Worm (Caenorhabditis elegans): ENCODE data around the gene eppl-1.
"Not testable (repeated sequence)": the region's sequence is repeated elsewhere in the genome, so short reads cannot be mapped to it uniquely, and the experiment has no call there.

eppl-1 gene

DNA sequence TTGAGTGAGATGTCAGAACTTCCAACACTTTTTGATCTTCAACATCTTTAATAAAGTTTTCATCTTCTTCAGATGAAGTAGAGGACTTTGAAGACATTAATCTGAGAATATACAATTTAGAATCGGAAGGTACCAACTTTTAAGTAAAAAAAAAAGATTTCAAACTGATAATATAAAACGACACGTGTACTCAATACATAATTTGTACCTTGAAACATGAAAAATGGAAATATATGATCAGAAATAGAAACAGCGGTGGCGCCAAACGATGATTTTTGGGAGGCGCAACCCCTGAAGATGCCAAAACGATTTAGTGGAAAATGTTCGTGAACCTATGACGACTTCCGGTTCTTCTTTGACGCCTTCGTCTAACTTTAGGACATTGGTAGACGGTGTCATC, 20.9 kb upstream of the eppl-1 start, which contains the start of gene oat-1:
Gene oat-1, minus strand, starts transcription at position 101 of the 400 bp plus-strand sequence.
- TF ChIP-seq lin-40 (tag; optimal IDR thresholded peaks at IDR 0.05) (no peak), nhr-90 (tag; optimal IDR thresholded peaks at IDR 0.05) (no peak)

- 0 out of 2 replicates have a peak, but pooled peaks have one; percentile 42 for TF ChIP-seq dox-1 (GFP tag; IDR thresholded peaks at IDR 0.05)
- TF ChIP-seq hsf-1 (GFP tag; IDR thresholded peaks at IDR 0.05) = peak; percentile 95
- TF ChIP-seq F33H1.4 (GFP tag; IDR thresholded peaks at IDR 0.05) = peak; percentile 52
Observed at ce11 chrIV:8470206-8470605, 18.6 kb upstream of the eppl-1 start.

- TF ChIP-seq Y79H2A.3 (GFP tag; conservative IDR thresholded peaks at IDR 0.05) (peak; percentile 78), cebp-2 (GFP tag; IDR thresholded peaks at IDR 0.05) (0 out of 2 replicates have a peak, but pooled peaks have one; percentile 19), F33H1.4 (GFP tag; IDR thresholded peaks at IDR 0.05) (peak; percentile 27), dox-1 (GFP tag; IDR thresholded peaks at IDR 0.05) (peak; percentile 94), ztf-25 (GFP tag; IDR thresholded peaks at IDR 0.05) (peak; percentile 57; the same call in 1 of the 2 replicates), rcor-1 (GFP tag; IDR thresholded peaks at IDR 0.05) (peak; percentile 83), F39B2.1 (GFP tag; IDR thresholded peaks at IDR 0.05) (peak; percentile 66; the same call in 1 of the 2 replicates), Y53F4B.3 (GFP tag; IDR thresholded peaks at IDR 0.05) (peak; percentile 20; the same call in 1 of the 2 replicates), ekl-4 (GFP tag; IDR thresholded peaks at IDR 0.05) (peak; percentile 55; the same call in 1 of the 2 replicates), B0019.2 (GFP tag; conservative IDR thresholded peaks at IDR 0.05) (peak; percentile 16; the same call in 1 of the 2 replicates), egrh-3 (GFP tag; IDR thresholded peaks at IDR 0.05) (peak; percentile 69), attf-6 (GFP tag; IDR thresholded peaks at IDR 0.05) (peak; percentile 49; the same call in 1 of the 2 replicates), madf-6 (GFP tag; IDR thresholded peaks at IDR 0.05) (peak; percentile 43), madf-3 (GFP tag; IDR thresholded peaks at IDR 0.05) (peak; percentile 84), ceh-40 (GFP tag; IDR thresholded peaks at IDR 0.05) (peak; percentile 90), egl-18 (GFP tag; IDR thresholded peaks at IDR 0.05) (0 out of 2 replicates have a peak, but pooled peaks have one; percentile 44), egl-44 (GFP tag; IDR thresholded peaks at IDR 0.05) (0 out of 2 replicates have a peak, but pooled peaks have one; percentile 16), rpc-1 (optimal IDR thresholded peaks at IDR 0.05) (peak; percentile 31), pbrm-1 (GFP tag; IDR thresholded peaks at IDR 0.05) (peak; percentile 73), aptf-3 (GFP tag; IDR thresholded peaks at IDR 0.05) (0 out of 2 replicates have a peak, but pooled peaks have one; percentile 16), Y56A3A.18 (GFP tag; IDR thresholded peaks at IDR 0.05) (0 out of 2 replicates have a peak, but pooled peaks have one; percentile 9), hsf-1 (GFP tag; IDR thresholded peaks at IDR 0.05) (peak; percentile 99), D2030.7 (GFP tag; IDR thresholded peaks at IDR 0.05) (peak; percentile 59; the same call in 1 of the 2 replicates), Y95B8A.8 (GFP tag; IDR thresholded peaks at IDR 0.05) (0 out of 2 replicates have a peak, but pooled peaks have one; percentile 5)
- TF ChIP-seq rpc-1 (tag; optimal IDR thresholded peaks at IDR 0.05) = not testable (repeated sequence)
Observed at ce11 chrIV:8468729-8469340, 17.3 kb upstream of the eppl-1 start.

DNA sequence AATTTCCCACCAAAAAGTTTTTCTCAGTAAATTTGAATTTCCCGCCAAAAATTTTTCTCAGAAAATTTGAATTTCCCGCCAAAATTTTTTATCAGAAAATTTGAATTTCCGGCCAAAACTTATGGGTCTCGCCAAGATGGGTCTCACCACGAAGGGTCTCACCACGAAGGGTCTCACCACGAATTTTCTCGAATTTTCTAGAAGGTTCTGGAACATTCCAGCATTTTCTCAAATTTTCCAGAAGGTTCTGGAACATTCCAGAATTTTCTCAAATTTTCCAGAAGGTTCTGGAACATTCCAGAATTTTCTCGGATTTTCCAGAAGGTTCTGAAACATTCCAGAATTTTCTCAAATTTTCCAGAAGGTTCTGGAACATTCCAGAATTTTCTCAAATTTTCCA, 15.8 kb upstream of the eppl-1 start:
- TF ChIP-seq hsf-1 (GFP tag; IDR thresholded peaks at IDR 0.05) (peak; percentile 97), rcor-1 (GFP tag; IDR thresholded peaks at IDR 0.05) (0 out of 2 replicates have a peak, but pooled peaks have one; percentile 11), aptf-3 (GFP tag; IDR thresholded peaks at IDR 0.05) (0 out of 2 replicates have a peak, but pooled peaks have one; percentile 17), egrh-3 (GFP tag; IDR thresholded peaks at IDR 0.05) (peak; percentile 17; the same call in 1 of the 2 replicates), F33H1.4 (GFP tag; IDR thresholded peaks at IDR 0.05) (peak; percentile 68), dox-1 (GFP tag; IDR thresholded peaks at IDR 0.05) (0 out of 2 replicates have a peak, but pooled peaks have one; percentile 49), madf-6 (GFP tag; IDR thresholded peaks at IDR 0.05) (peak; percentile 54)

DNA sequence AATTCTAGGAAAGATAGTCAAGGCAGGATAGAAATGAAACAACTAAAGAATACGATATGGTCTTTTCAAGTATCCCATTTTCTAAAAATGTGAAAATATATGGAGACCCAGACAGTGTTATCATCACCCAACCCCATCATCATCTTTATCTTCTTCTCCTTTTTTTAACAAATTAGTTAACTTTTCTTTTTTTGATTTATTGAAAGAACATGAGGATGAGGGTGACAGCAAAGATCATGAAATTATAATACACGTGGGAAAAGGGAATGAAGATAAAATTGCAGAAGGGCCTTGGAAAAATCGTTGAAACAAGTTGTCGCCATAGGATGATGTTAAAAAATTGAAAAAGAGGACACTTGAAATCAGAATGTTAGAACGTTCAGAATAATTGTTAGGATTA, 12.6 kb upstream of the eppl-1 start:
- TF ChIP-seq ztf-6 (GFP tag; IDR thresholded peaks at IDR 0.05) (no peak), nhr-120 (GFP tag; IDR thresholded peaks at IDR 0.05) (no peak), Y67H2A.10 (GFP tag; conservative IDR thresholded peaks at IDR 0.05) (no peak), akir-1 (GFP tag; optimal IDR thresholded peaks at IDR 0.05) (no peak)

Measured in whole organism, young adult.